Fruit fly (Drosophila melanogaster) whole organism, embryonic: Measurements from ENCODE around the gene CG2681.
A peak's percentile ranks its signal among the peaks of the same experiment; 100 is the strongest.

ENCODE experiments used
- Ada2b ChIP-seq: fragments of 200-800 bp; sonication (Bioruptor generic); IDR thresholded peaks from 2 replicates; pipeline ENCODE4 v1.3.6; 2022; ENCODE audit warnings: missing biosample characterization, missing genetic modification characterization
- CG10565 ChIP-seq: fragments of 200-800 bp; sonication (Bioruptor generic); optimal IDR thresholded peaks from 3 replicates; lab custom pipeline; 2016; ENCODE audit warnings: missing biosample characterization, mild to moderate bottlenecking, missing genetic modification characterization
- CG13296 ChIP-seq: fragments of 200-800 bp; sonication (Bioruptor generic); optimal IDR thresholded peaks from 3 replicates; lab custom pipeline; 2018; ENCODE audit warnings: missing biosample characterization, mild to moderate bottlenecking, missing genetic modification characterization
- CG13424 ChIP-seq: fragments of 200-800 bp; sonication (Bioruptor generic); optimal IDR thresholded peaks from 2 replicates; lab custom pipeline; 2019; ENCODE audit warnings: missing biosample characterization, mild to moderate bottlenecking, missing genetic modification characterization, moderate library complexity
- CG15269 ChIP-seq: fragments of 200-800 bp; sonication (Bioruptor generic); optimal IDR thresholded peaks from 2 replicates; lab custom pipeline; 2018; ENCODE audit warnings: missing biosample characterization, mild to moderate bottlenecking, missing genetic modification characterization, moderate library complexity
- CG1647 ChIP-seq: fragments of 200-800 bp; sonication (Bioruptor generic); optimal IDR thresholded peaks from 3 replicates; lab custom pipeline; 2016; ENCODE audit warnings: missing biosample characterization, missing genetic modification characterization
- CG18011 ChIP-seq: fragments of 200-800 bp; sonication (Bioruptor generic); optimal IDR thresholded peaks from 2 replicates; lab custom pipeline; 2017; ENCODE audit warnings: missing biosample characterization, missing genetic modification characterization, mild to moderate bottlenecking, moderate library complexity, missing genotype
- CG2116 ChIP-seq: fragments of 200-800 bp; sonication (Bioruptor generic); optimal IDR thresholded peaks from 3 replicates; lab custom pipeline; 2018; ENCODE audit warnings: missing biosample characterization, mild to moderate bottlenecking, missing genetic modification characterization
- CG31224 ChIP-seq: fragments of 200-800 bp; sonication (Bioruptor generic); IDR thresholded peaks from 2 replicates; pipeline ENCODE4 v1.3.6; 2022; ENCODE audit warnings: missing biosample characterization, missing genetic modification characterization
- CG4617 ChIP-seq: fragments of 200-800 bp; sonication (Bioruptor generic); optimal IDR thresholded peaks from 3 replicates; lab custom pipeline; 2016; ENCODE audit warnings: missing biosample characterization, missing genetic modification characterization, borderline replicate concordance
- CG4707 ChIP-seq: fragments of 200-800 bp; sonication (Bioruptor generic); optimal IDR thresholded peaks from 2 replicates; lab custom pipeline; 2018; ENCODE audit warnings: missing biosample characterization, mild to moderate bottlenecking, missing genetic modification characterization, moderate library complexity
- CG5180 ChIP-seq: fragments of 200-800 bp; sonication (Bioruptor generic); optimal IDR thresholded peaks from 3 replicates; lab custom pipeline; 2017; ENCODE audit warnings: missing biosample characterization, missing genetic modification characterization, mild to moderate bottlenecking, moderate library complexity, missing genetic modification reagents
- CG6654 ChIP-seq: fragments of 200-800 bp; sonication (Bioruptor generic); optimal IDR thresholded peaks from 2 replicates; lab custom pipeline; 2017; ENCODE audit warnings: missing biosample characterization, mild to moderate bottlenecking, missing genetic modification characterization
- CG6683 ChIP-seq: fragments of 200-800 bp; sonication (Bioruptor generic); optimal IDR thresholded peaks from 2 replicates; lab custom pipeline; 2017; ENCODE audit warnings: missing biosample characterization, mild to moderate bottlenecking, missing genetic modification characterization, missing genetic modification reagents
- CG6813 ChIP-seq: fragments of 200-800 bp; sonication (Bioruptor generic); optimal IDR thresholded peaks from 2 replicates; lab custom pipeline; 2017; ENCODE audit warnings: missing biosample characterization, missing genetic modification characterization, mild to moderate bottlenecking, moderate library complexity, missing genetic modification reagents
- CG9817 ChIP-seq: fragments of 200-800 bp; sonication (Bioruptor generic); optimal IDR thresholded peaks from 2 replicates; lab custom pipeline; 2018; ENCODE audit warnings: missing biosample characterization, mild to moderate bottlenecking, missing genetic modification characterization, moderate library complexity
- Camta ChIP-seq: fragments of 200-800 bp; sonication (Bioruptor generic); optimal IDR thresholded peaks from 2 replicates; lab custom pipeline; 2016; ENCODE audit warnings: missing biosample characterization, missing genetic modification characterization
- CoRest ChIP-seq: fragments of 200-800 bp; sonication (Bioruptor generic); optimal IDR thresholded peaks from 3 replicates; lab custom pipeline; 2018; ENCODE audit warnings: missing biosample characterization, mild to moderate bottlenecking, missing genetic modification characterization, moderate library complexity
- Dad ChIP-seq: fragments of 200-800 bp; sonication (Bioruptor generic); optimal IDR thresholded peaks from 3 replicates; lab custom pipeline; 2016; ENCODE audit warnings: missing biosample characterization, missing genetic modification characterization
- Dip3 ChIP-seq: fragments of 200-800 bp; sonication (Bioruptor generic); optimal IDR thresholded peaks from 3 replicates; lab custom pipeline; 2016; ENCODE audit warnings: missing biosample characterization, missing genetic modification characterization
- Ets65A ChIP-seq: fragments of 200-800 bp; sonication (Bioruptor generic); peaks from one replicate; lab custom pipeline; 2016; ENCODE audit warnings: missing biosample characterization, missing genetic modification characterization
- HmgD ChIP-seq: fragments of 200-800 bp; sonication (Bioruptor generic); optimal IDR thresholded peaks from 3 replicates; lab custom pipeline; 2016; ENCODE audit warnings: missing biosample characterization, missing genetic modification characterization
- HmgZ ChIP-seq: fragments of 200-800 bp; sonication (Bioruptor generic); optimal IDR thresholded peaks from 2 replicates; lab custom pipeline; 2018; ENCODE audit warnings: missing biosample characterization, mild to moderate bottlenecking, missing genetic modification characterization
- Hr78 ChIP-seq, 2 experiments: fragments of 200-800 bp in 1 of 2; fragments of >200 bp in 1 of 2; sonication (Bioruptor generic) in 1 of 2; optimal IDR thresholded peaks; 2 replicates each; lab custom pipeline; 2017 to 2019; ENCODE audit warnings: missing biosample characterization in 2 of 2, missing genetic modification characterization in 2 of 2, mild to moderate bottlenecking in 1 of 2, moderate library complexity in 1 of 2
- Nf-YA ChIP-seq: fragments of 200-800 bp; sonication (Bioruptor generic); IDR thresholded peaks from 2 replicates; pipeline ENCODE4 v1.3.6; 2022; ENCODE audit warnings: missing biosample characterization, missing genetic modification characterization
- Oaz ChIP-seq: fragments of 200-800 bp; sonication (Bioruptor generic); IDR thresholded peaks from 2 replicates; pipeline ENCODE4 v1.3.6; 2022; ENCODE audit warnings: missing biosample characterization, missing genetic modification characterization
- Ptx1 ChIP-seq: fragments of 200-800 bp; sonication (Bioruptor generic); IDR thresholded peaks from 2 replicates; pipeline ENCODE4 v1.3.6; 2022; ENCODE audit warnings: missing biosample characterization, missing genetic modification characterization
- Rfx ChIP-seq: fragments of 200-800 bp; sonication (Bioruptor generic); IDR thresholded peaks from 2 replicates; pipeline ENCODE4 v1.3.6; 2022; ENCODE audit warnings: missing biosample characterization, missing genetic modification characterization
- Sox102F ChIP-seq: fragments of 200-800 bp; sonication (Bioruptor generic); optimal IDR thresholded peaks from 2 replicates; lab custom pipeline; 2018; ENCODE audit warnings: missing biosample characterization, mild to moderate bottlenecking, missing genetic modification characterization, moderate library complexity
- bbx ChIP-seq: fragments of 200-800 bp; sonication (Bioruptor generic); IDR thresholded peaks from 2 replicates; pipeline ENCODE4 v1.3.6; 2022; ENCODE audit warnings: missing biosample characterization, missing genetic modification characterization; ENCODE audit not compliant: partially characterized antibody
- cad ChIP-seq: fragments of >200 bp; optimal IDR thresholded peaks from 2 replicates; lab custom pipeline; 2017; ENCODE audit warnings: missing biosample characterization, missing genetic modification characterization
- croc ChIP-seq: fragments of 200-800 bp; sonication (Bioruptor generic); conservative IDR thresholded peaks from 3 replicates; pipeline ENCODE4 v1.3.6; 2022; ENCODE audit warnings: missing biosample characterization, missing genetic modification characterization
- dimm ChIP-seq: fragments of 200-800 bp; sonication (Bioruptor generic); IDR thresholded peaks from 2 replicates; pipeline ENCODE4 v1.3.6; 2022; ENCODE audit warnings: missing biosample characterization, missing genetic modification characterization
- dysf ChIP-seq: fragments of 200-800 bp; sonication (Bioruptor generic); IDR thresholded peaks from 3 replicates; pipeline ENCODE4 v1.3.6; 2022; ENCODE audit warnings: missing biosample characterization, missing genetic modification characterization
- emc ChIP-seq: fragments of 200-800 bp; sonication (Bioruptor generic); optimal IDR thresholded peaks from 2 replicates; lab custom pipeline; 2016; ENCODE audit warnings: missing biosample characterization, missing genetic modification characterization
- gfzf ChIP-seq: fragments of 200-800 bp; sonication (Bioruptor generic); optimal IDR thresholded peaks from 2 replicates; lab custom pipeline; 2016; ENCODE audit warnings: missing biosample characterization, mild to moderate bottlenecking, missing genetic modification characterization, moderate library complexity
- grn ChIP-seq: fragments of 200-800 bp; sonication (Bioruptor generic); optimal IDR thresholded peaks from 3 replicates; lab custom pipeline; 2017; ENCODE audit warnings: missing biosample characterization, missing genetic modification characterization
- her ChIP-seq: fragments of 200-800 bp; sonication (Bioruptor generic); optimal IDR thresholded peaks from 2 replicates; lab custom pipeline; 2016; ENCODE audit warnings: missing biosample characterization, missing genetic modification characterization
- ind ChIP-seq: fragments of 200-800 bp; sonication (Bioruptor generic); optimal IDR thresholded peaks from 3 replicates; lab custom pipeline; 2016; ENCODE audit warnings: missing biosample characterization, missing genetic modification characterization
- kah ChIP-seq: fragments of 200-800 bp; sonication (Bioruptor generic); optimal IDR thresholded peaks from 2 replicates; lab custom pipeline; 2018; ENCODE audit warnings: missing biosample characterization, mild to moderate bottlenecking, missing genetic modification characterization
- lola ChIP-seq, 3 experiments: fragments of >200 bp in 2 of 3; fragments of 200-800 bp in 1 of 3; sonication (Bioruptor generic) in 1 of 3; optimal IDR thresholded peaks; 2 replicates each; lab custom pipeline; 2017 to 2019; ENCODE audit warnings: missing biosample characterization in 3 of 3, missing genetic modification characterization in 3 of 3, mild to moderate bottlenecking in 1 of 3, moderate library complexity in 1 of 3
- mirr ChIP-seq: fragments of 200-800 bp; sonication (Bioruptor generic); optimal IDR thresholded peaks from 3 replicates; lab custom pipeline; 2018; ENCODE audit warnings: missing biosample characterization, mild to moderate bottlenecking, missing genetic modification characterization
- nau ChIP-seq: fragments of 200-800 bp; sonication (Bioruptor generic); optimal IDR thresholded peaks from 3 replicates; lab custom pipeline; 2017; ENCODE audit warnings: missing biosample characterization, mild to moderate bottlenecking, missing genetic modification characterization, missing genetic modification reagents
- nom ChIP-seq: fragments of 200-800 bp; sonication (Bioruptor generic); optimal IDR thresholded peaks from 2 replicates; lab custom pipeline; 2017; ENCODE audit warnings: missing biosample characterization, missing genetic modification characterization, mild to moderate bottlenecking, moderate library complexity, missing genetic modification reagents
- oc ChIP-seq: fragments of 200-800 bp; sonication (Bioruptor generic); optimal IDR thresholded peaks from 2 replicates; lab custom pipeline; 2018; ENCODE audit warnings: missing biosample characterization, mild to moderate bottlenecking, missing genetic modification characterization, moderate library complexity
- row ChIP-seq: fragments of 200-800 bp; sonication (Bioruptor generic); IDR thresholded peaks from 3 replicates; pipeline ENCODE4 v1.3.6; 2022; ENCODE audit warnings: missing biosample characterization, missing genetic modification characterization
- run ChIP-seq: fragments of 200-800 bp; sonication (Bioruptor generic); optimal IDR thresholded peaks from 3 replicates; lab custom pipeline; 2018; ENCODE audit warnings: missing biosample characterization, mild to moderate bottlenecking, missing genetic modification characterization
- schlank ChIP-seq: fragments of 200-800 bp; sonication (Bioruptor generic); optimal IDR thresholded peaks from 2 replicates; lab custom pipeline; 2018; ENCODE audit warnings: missing biosample characterization, mild to moderate bottlenecking, missing genetic modification characterization
- tio ChIP-seq: fragments of 200-800 bp; sonication (Bioruptor generic); optimal IDR thresholded peaks from 2 replicates; lab custom pipeline; 2017; ENCODE audit warnings: missing biosample characterization, missing genetic modification characterization, inconsistent platforms
- tna ChIP-seq: fragments of 200-800 bp; sonication (Bioruptor generic); IDR thresholded peaks from 2 replicates; pipeline ENCODE4 v1.3.6; 2022; ENCODE audit warnings: missing biosample characterization, missing genetic modification characterization; ENCODE audit not compliant: partially characterized antibody
- wek ChIP-seq: fragments of 200-800 bp; sonication (Bioruptor generic); optimal IDR thresholded peaks from 3 replicates; lab custom pipeline; 2018; ENCODE audit warnings: missing biosample characterization, mild to moderate bottlenecking, missing genetic modification characterization, moderate library complexity

Gene CG2681

DNA sequence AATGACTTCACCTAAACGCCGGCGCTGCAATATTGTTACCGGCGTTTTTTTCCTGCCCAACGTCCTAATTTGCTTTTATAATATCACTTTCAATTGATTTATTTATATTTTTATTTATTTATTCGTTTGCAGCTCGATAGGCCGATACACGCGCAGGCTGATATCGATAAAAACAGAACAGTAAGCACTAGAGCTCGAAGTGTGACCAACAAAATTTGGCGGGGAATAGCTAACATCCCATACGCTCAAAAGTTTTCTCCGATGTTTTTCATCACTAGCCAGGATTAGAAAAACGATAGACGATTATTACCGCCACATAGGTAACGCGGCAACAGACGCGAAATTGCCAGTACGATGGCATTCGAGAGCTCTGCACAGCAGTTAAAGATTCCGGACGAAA, 5.3 kb downstream of the CG2681 start, which contains the start of the genes CG2685 and CG2694 (continued):
- TF ChIP-seq CG13424 (tag; lab: Kevin White, UChicago) (no peak), Dip3 (GFP tag; lab: Kevin White, UChicago) (no peak), CG15269 (tag; lab: Kevin White, UChicago) (no peak), CG6683 (GFP tag; lab: Kevin White, UChicago) (no peak), Nf-YA (GFP tag; lab: Robert Waterston, UW) (no peak), dimm (GFP tag; lab: Robert Waterston, UW) (no peak), Ada2b (GFP tag; lab: Robert Waterston, UW) (no peak), tna (GFP tag; lab: Robert Waterston, UW) (peak; percentile 60), CG5180 (GFP tag; lab: Kevin White, UChicago) (no peak), CG4617 (peak; percentile 33), gfzf (GFP tag; lab: Kevin White, UChicago) (peak; percentile 65), CG2116 (GFP tag; lab: Kevin White, UChicago) (peak; percentile 48), Oaz (GFP tag; lab: Robert Waterston, UW) (no peak), Hr78 (GFP tag; optimal IDR thresholded peaks at IDR 0.05; lab: Kevin White, UChicago) (no peak), CG4707 (GFP tag; lab: Kevin White, UChicago) (no peak), nau (GFP tag; lab: Kevin White, UChicago) (no peak), Dad (no peak), Ptx1 (GFP tag; lab: Robert Waterston, UW) (no peak), CoRest (tag; lab: Kevin White, UChicago) (peak; percentile 18), CG1647 (GFP tag; lab: Kevin White, UChicago) (no peak), cad (GFP tag; lab: Kevin White, UChicago) (no peak), her (GFP tag; lab: Kevin White, UChicago) (no peak), CG6654 (GFP tag; lab: Kevin White, UChicago) (no peak), CG10565 (GFP tag; lab: Kevin White, UChicago) (no peak), bbx (GFP tag; lab: Robert Waterston, UW) (peak; percentile 79), CG18011 (no peak), oc (tag; lab: Kevin White, UChicago) (no peak), HmgZ (tag; lab: Kevin White, UChicago) (peak; percentile 48), croc (no peak), tio (GFP tag; lab: Kevin White, UChicago) (no peak), run (tag; lab: Kevin White, UChicago) (no peak), grn (GFP tag; lab: Kevin White, UChicago) (no peak), dysf (GFP tag; lab: Robert Waterston, UW) (no peak), HmgD (no peak), CG9817 (tag; lab: Kevin White, UChicago) (no peak), Rfx (peak; percentile 33; the same call in 1 of the 2 replicates), Ets65A (GFP tag; lab: Kevin White, UChicago) (peak; percentile 42), kah (GFP tag; lab: Kevin White, UChicago) (no peak), mirr (no peak), ind (GFP tag; lab: Kevin White, UChicago) (no peak), nom (GFP tag; lab: Kevin White, UChicago) (no peak), lola (GFP tag; optimal IDR thresholded peaks at IDR 0.05; lab: Kevin White, UChicago) (no peak), CG31224 (GFP tag; lab: Robert Waterston, UW) (no peak), row (GFP tag; lab: Robert Waterston, UW) (peak; percentile 65), CG13296 (GFP tag; lab: Kevin White, UChicago) (no peak), schlank (tag; lab: Kevin White, UChicago) (no peak), Sox102F (GFP tag; lab: Kevin White, UChicago) (no peak), wek (GFP tag; lab: Kevin White, UChicago) (no peak), CG6813 (GFP tag; lab: Kevin White, UChicago) (no peak), Camta (GFP tag; lab: Kevin White, UChicago) (no peak), emc (GFP tag; lab: Kevin White, UChicago) (no peak)
